Worm (Caenorhabditis elegans): ENCODE data around the gene C37C3.1.

ce11 chrV:7830952-7831351 is 26.8 kb upstream of the C37C3.1 start:
- TF ChIP-seq him-1 (tag; optimal IDR thresholded peaks at IDR 0.05) (no peak), W03F9.2 (tag; optimal IDR thresholded peaks at IDR 0.05) (no peak), dao-5 (tag; optimal IDR thresholded peaks at IDR 0.05) (no peak)
